Worm (Caenorhabditis elegans) whole organism, L1 larva: ENCODE measurements around the gene C18H2.5.

ENCODE experiments used
- C04F5.9 ChIP-seq: sonication (generic microtip); optimal IDR thresholded peaks from 2 replicates; lab custom pipeline; 2016; ENCODE audit warnings: missing genetic modification characterization, missing compliant biosample characterization
- F16B12.6 ChIP-seq: fragments of 150-350 bp; optimal IDR thresholded peaks from 2 replicates; lab custom pipeline; 2014; ENCODE audit warnings: missing biosample characterization, missing genetic modification characterization
- alr-1 ChIP-seq: fragments of 200-800 bp; sonication (Bioruptor generic); optimal IDR thresholded peaks from 2 replicates; lab custom pipeline; 2018; ENCODE audit warnings: borderline replicate concordance, mild to moderate bottlenecking, missing genetic modification characterization, missing compliant biosample characterization
- ceh-63 ChIP-seq: fragments of 200-800 bp; sonication (Bioruptor generic); optimal IDR thresholded peaks from 2 replicates; lab custom pipeline; 2018; ENCODE audit warnings: mild to moderate bottlenecking, missing genetic modification characterization, missing compliant biosample characterization
- ceh-8 ChIP-seq: fragments of 200-800 bp; sonication (Bioruptor generic); optimal IDR thresholded peaks from 2 replicates; lab custom pipeline; 2018; ENCODE audit warnings: mild to moderate bottlenecking, missing genetic modification characterization, moderate library complexity, missing compliant biosample characterization
- ceh-88 ChIP-seq: fragments of 200-800 bp; sonication (Bioruptor generic); IDR thresholded peaks from 2 replicates; pipeline ENCODE4 v1.3.6; 2022; ENCODE audit warnings: missing genetic modification characterization, missing compliant biosample characterization
- ceh-90 ChIP-seq: sonication (generic microtip); optimal IDR thresholded peaks from 2 replicates; lab custom pipeline; 2016; ENCODE audit warnings: missing genetic modification characterization, missing compliant biosample characterization
- ces-1 ChIP-seq: fragments of 150-350 bp; optimal IDR thresholded peaks from 2 replicates; lab custom pipeline; 2014; ENCODE audit warnings: missing biosample characterization, missing genetic modification reagents, missing genetic modification characterization
- dsc-1 ChIP-seq: sonication (generic microtip); optimal IDR thresholded peaks from 2 replicates; lab custom pipeline; 2016; ENCODE audit warnings: mild to moderate bottlenecking, missing genetic modification characterization, missing compliant biosample characterization
- efl-1 ChIP-seq, 4 experiments: fragments of 150-350 bp; optimal IDR thresholded peaks in 3 of 4; peaks in 1 of 4; 1 replicate in 1 of 4; 2 replicates in 3 of 4; lab custom pipeline; 2014; ENCODE audit warnings: missing biosample characterization in 2 of 4, missing genetic modification characterization in 2 of 4, missing genetic modification reagents in 2 of 4
- efl-3 ChIP-seq: fragments of 200-800 bp; sonication (Bioruptor generic); optimal IDR thresholded peaks from 2 replicates; lab custom pipeline; 2018; ENCODE audit warnings: mild to moderate bottlenecking, missing genetic modification characterization, missing compliant biosample characterization
- egl-13 ChIP-seq: sonication (generic microtip); optimal IDR thresholded peaks from 2 replicates; lab custom pipeline; 2016; ENCODE audit warnings: missing genotype, missing genetic modification reagents, missing genetic modification characterization, missing compliant biosample characterization
- elt-2 ChIP-seq: sonication (generic microtip); optimal IDR thresholded peaks from 2 replicates; lab custom pipeline; 2016; ENCODE audit warnings: missing genetic modification characterization, mild to moderate bottlenecking, inconsistent platforms, missing compliant biosample characterization, missing genetic modification reagents
- elt-3 ChIP-seq, 6 experiments: fragments of 150-350 bp in 1 of 6; sonication (generic microtip); optimal IDR thresholded peaks; 2 replicates each; lab custom pipeline; 2017 to 2018; ENCODE audit warnings: missing biosample characterization in 6 of 6, missing genetic modification characterization in 6 of 6, inconsistent platforms in 1 of 6
- ets-5 ChIP-seq: fragments of 200-800 bp; sonication (Bioruptor generic); IDR thresholded peaks from 2 replicates; pipeline ENCODE4 v1.3.6; 2022; ENCODE audit warnings: missing genetic modification characterization, missing compliant biosample characterization
- grh-1 ChIP-seq: fragments of 200-800 bp; sonication (Bioruptor generic); IDR thresholded peaks from 2 replicates; pipeline ENCODE4 v1.3.6; 2022; ENCODE audit warnings: missing genetic modification reagents, missing genetic modification characterization, missing compliant biosample characterization
- hlh-4 ChIP-seq: sonication (generic microtip); optimal IDR thresholded peaks from 2 replicates; lab custom pipeline; 2016; ENCODE audit warnings: mild to moderate bottlenecking, missing genetic modification characterization, missing compliant biosample characterization
- isw-1 ChIP-seq: fragments of 200-800 bp; sonication (Bioruptor generic); IDR thresholded peaks from 2 replicates; pipeline ENCODE4 v1.3.6; 2022; ENCODE audit warnings: missing genetic modification characterization, missing compliant biosample characterization
- jun-1 ChIP-seq: fragments of 150-350 bp; optimal IDR thresholded peaks from 2 replicates; lab custom pipeline; 2014; ENCODE audit warnings: missing biosample characterization, missing genetic modification reagents, missing genetic modification characterization
- lin-13 ChIP-seq: fragments of 150-350 bp; optimal IDR thresholded peaks from 2 replicates; lab custom pipeline; 2014; ENCODE audit warnings: missing biosample characterization, missing genetic modification reagents, missing genetic modification characterization
- lin-15B ChIP-seq: fragments of 150-350 bp; sonication (generic microtip); optimal IDR thresholded peaks from 3 replicates; lab custom pipeline; 2014; ENCODE audit warnings: missing biosample characterization, missing genetic modification characterization
- lin-35 ChIP-seq, 2 experiments: fragments of 150-350 bp; optimal IDR thresholded peaks; 2 replicates each; lab custom pipeline; 2014; ENCODE audit warnings: missing biosample characterization in 2 of 2, missing genetic modification characterization in 2 of 2, missing genetic modification reagents in 2 of 2
- lsy-2 ChIP-seq, 2 experiments: fragments of 150-350 bp; optimal IDR thresholded peaks; 2 replicates each; lab custom pipeline; 2014; ENCODE audit warnings: missing biosample characterization in 2 of 2, missing genetic modification characterization in 2 of 2
- mdl-1 ChIP-seq, 2 experiments: fragments of 150-350 bp; optimal IDR thresholded peaks; 2 replicates each; lab custom pipeline; 2014 to 2017; ENCODE audit warnings: missing biosample characterization in 2 of 2, missing genetic modification characterization in 2 of 2, inconsistent platforms in 1 of 2
- nhr-11 ChIP-seq: fragments of 150-350 bp; optimal IDR thresholded peaks from 2 replicates; lab custom pipeline; 2014; ENCODE audit warnings: missing biosample characterization, missing genetic modification characterization
- nhr-12 ChIP-seq: sonication (generic microtip); optimal IDR thresholded peaks from 2 replicates; lab custom pipeline; 2017; ENCODE audit warnings: missing biosample characterization, missing genetic modification characterization
- nhr-19 ChIP-seq: fragments of 200-800 bp; sonication (Bioruptor generic); conservative IDR thresholded peaks from 2 replicates; pipeline ENCODE4 v1.3.6; 2022; ENCODE audit warnings: missing genetic modification characterization, missing compliant biosample characterization
- nhr-20 ChIP-seq: sonication (generic microtip); optimal IDR thresholded peaks from 2 replicates; lab custom pipeline; 2016; ENCODE audit warnings: mild to moderate bottlenecking, missing genetic modification characterization, missing compliant biosample characterization
- nhr-28 ChIP-seq: fragments of 150-350 bp; optimal IDR thresholded peaks from 2 replicates; lab custom pipeline; 2014; ENCODE audit warnings: missing biosample characterization, missing genetic modification characterization
- nhr-47 ChIP-seq: sonication (generic microtip); optimal IDR thresholded peaks from 2 replicates; lab custom pipeline; 2016; ENCODE audit warnings: mild to moderate bottlenecking, missing genetic modification characterization, moderate library complexity, missing compliant biosample characterization
- nhr-77 ChIP-seq: fragments of 150-350 bp; optimal IDR thresholded peaks from 2 replicates; lab custom pipeline; 2014; ENCODE audit warnings: missing biosample characterization, missing genetic modification characterization
- nhr-84 ChIP-seq: sonication (generic microtip); optimal IDR thresholded peaks from 2 replicates; lab custom pipeline; 2017; ENCODE audit warnings: missing biosample characterization, missing genetic modification characterization
- nhr-85 ChIP-seq: sonication (generic microtip); peaks from one replicate; lab custom pipeline; 2016; ENCODE audit warnings: missing genetic modification characterization, inconsistent platforms, missing compliant biosample characterization
- nhr-90 ChIP-seq: sonication (generic microtip); optimal IDR thresholded peaks from 2 replicates; lab custom pipeline; 2016; ENCODE audit warnings: mild to moderate bottlenecking, missing genetic modification characterization, missing compliant biosample characterization; ENCODE audit not compliant: poor library complexity
- pag-3 ChIP-seq: sonication (generic microtip); optimal IDR thresholded peaks from 2 replicates; lab custom pipeline; 2017; ENCODE audit warnings: missing genetic modification characterization, mild to moderate bottlenecking, missing compliant biosample characterization, antibody characterized with exemption, borderline replicate concordance; ENCODE audit not compliant: insufficient read depth
- pqm-1 ChIP-seq: sonication (generic microtip); optimal IDR thresholded peaks from 3 replicates; lab custom pipeline; 2017; ENCODE audit warnings: missing biosample characterization, missing genetic modification characterization
- skn-1 ChIP-seq: fragments of 150-350 bp; optimal IDR thresholded peaks from 2 replicates; lab custom pipeline; 2014; ENCODE audit warnings: missing biosample characterization, missing genetic modification characterization
- snu-23 ChIP-seq: sonication (generic microtip); optimal IDR thresholded peaks from 2 replicates; lab custom pipeline; 2016; ENCODE audit warnings: missing genetic modification characterization, missing compliant biosample characterization
- sptf-1 ChIP-seq: fragments of 150-350 bp; optimal IDR thresholded peaks from 2 replicates; lab custom pipeline; 2014; ENCODE audit warnings: missing biosample characterization, missing genetic modification characterization
- tbx-2 ChIP-seq: sonication (generic microtip); optimal IDR thresholded peaks from 2 replicates; lab custom pipeline; 2016; ENCODE audit warnings: missing genetic modification characterization, missing compliant biosample characterization
- unc-62 ChIP-seq: fragments of 150-350 bp; optimal IDR thresholded peaks from 2 replicates; lab custom pipeline; 2014; ENCODE audit warnings: missing biosample characterization, missing genetic modification reagents, missing genetic modification characterization
- unc-98 ChIP-seq: fragments of 200-800 bp; sonication (Bioruptor generic); IDR thresholded peaks from 2 replicates; pipeline ENCODE4 v1.3.6; 2022; ENCODE audit warnings: missing genetic modification characterization, missing compliant biosample characterization
- vab-15 ChIP-seq: sonication (generic microtip); optimal IDR thresholded peaks from 2 replicates; lab custom pipeline; 2017; ENCODE audit warnings: missing genotype, mild to moderate bottlenecking, missing genetic modification characterization, missing compliant biosample characterization
- xbp-1 ChIP-seq: sonication (generic microtip); optimal IDR thresholded peaks from 2 replicates; lab custom pipeline; 2016; ENCODE audit warnings: missing genetic modification characterization, missing compliant biosample characterization
- zag-1 ChIP-seq: fragments of 150-350 bp; optimal IDR thresholded peaks from 2 replicates; lab custom pipeline; 2014; ENCODE audit warnings: missing biosample characterization, missing genetic modification characterization
- zip-4 ChIP-seq: fragments of 200-800 bp; sonication (Bioruptor generic); optimal IDR thresholded peaks from 2 replicates; lab custom pipeline; 2018; ENCODE audit warnings: mild to moderate bottlenecking, missing genetic modification characterization, moderate library complexity, missing compliant biosample characterization
- ztf-11 ChIP-seq, 2 experiments: sonication (generic microtip); optimal IDR thresholded peaks; 2 replicates each; lab custom pipeline; 2016 to 2017; ENCODE audit warnings: missing genetic modification characterization in 2 of 2, missing biosample characterization in 1 of 2, missing compliant biosample characterization in 1 of 2

C18H2.5 gene

DNA sequence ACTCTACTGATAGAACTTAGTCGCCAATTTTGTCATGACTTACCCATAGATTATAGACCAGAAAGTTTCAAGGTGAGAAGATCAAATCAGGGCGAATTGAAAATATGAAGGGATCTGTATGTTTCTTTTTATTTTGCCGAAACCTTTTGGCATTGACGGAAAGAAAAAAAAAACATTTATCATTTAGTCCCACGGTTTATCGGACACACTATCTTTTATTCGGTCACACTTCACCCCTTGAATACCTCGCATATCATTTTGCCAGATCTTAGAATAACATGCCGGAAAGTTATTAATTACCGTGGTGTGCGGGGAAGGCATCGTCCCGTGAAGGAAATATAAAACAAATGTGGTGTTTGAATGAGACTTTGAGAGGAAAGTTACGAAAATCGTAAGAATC, 49.1 kb downstream of the C18H2.5 start (continued):
- TF ChIP-seq nhr-85 (tag; lab: Kevin White, UChicago) (peak; percentile 95), egl-13 (tag; lab: Kevin White, UChicago) (no peak), efl-3 (peak; percentile 37), ceh-8 (GFP tag; lab: Kevin White, UChicago) (no peak), skn-1 (tag; lab: Kevin White, UChicago) (no peak), xbp-1 (tag; lab: Kevin White, UChicago) (no peak), ceh-63 (no peak), lin-13 (GFP tag; lab: Kevin White, UChicago) (no peak), zip-4 (GFP tag; lab: Kevin White, UChicago) (no peak), jun-1 (tag; lab: Kevin White, UChicago) (no peak), ces-1 (GFP tag; lab: Kevin White, UChicago) (no peak), ets-5 (no peak), snu-23 (GFP tag; lab: Kevin White, UChicago) (peak; percentile 52), vab-15 (tag; lab: Kevin White, UChicago) (no peak), nhr-12 (tag; lab: Kevin White, UChicago) (no peak), unc-62 (GFP tag; lab: Kevin White, UChicago) (no peak), pag-3 (tag; lab: Kevin White, UChicago) (peak; percentile 15), ceh-88 (GFP tag; lab: Robert Waterston, UW) (no peak), nhr-47 (tag; lab: Kevin White, UChicago) (no peak), nhr-20 (tag; lab: Kevin White, UChicago) (peak; percentile 67), ceh-90 (tag; lab: Kevin White, UChicago) (no peak), unc-98 (GFP tag; lab: Robert Waterston, UW) (no peak), zag-1 (tag; lab: Kevin White, UChicago) (no peak), nhr-90 (peak; percentile 15), elt-3 (tag; optimal IDR thresholded peaks at IDR 0.05; lab: Kevin White, UChicago) (peak in 1 of 6 experiments; percentile 44), isw-1 (GFP tag; lab: Robert Waterston, UW) (no peak), hlh-4 (tag; lab: Kevin White, UChicago) (no peak), ztf-11 (tag; optimal IDR thresholded peaks at IDR 0.05; lab: Kevin White, UChicago) (no peak), grh-1 (GFP tag; lab: Robert Waterston, UW) (no peak), nhr-77 (no peak)
- TF ChIP-seq, all 84 proteins: peak for 16

DNA sequence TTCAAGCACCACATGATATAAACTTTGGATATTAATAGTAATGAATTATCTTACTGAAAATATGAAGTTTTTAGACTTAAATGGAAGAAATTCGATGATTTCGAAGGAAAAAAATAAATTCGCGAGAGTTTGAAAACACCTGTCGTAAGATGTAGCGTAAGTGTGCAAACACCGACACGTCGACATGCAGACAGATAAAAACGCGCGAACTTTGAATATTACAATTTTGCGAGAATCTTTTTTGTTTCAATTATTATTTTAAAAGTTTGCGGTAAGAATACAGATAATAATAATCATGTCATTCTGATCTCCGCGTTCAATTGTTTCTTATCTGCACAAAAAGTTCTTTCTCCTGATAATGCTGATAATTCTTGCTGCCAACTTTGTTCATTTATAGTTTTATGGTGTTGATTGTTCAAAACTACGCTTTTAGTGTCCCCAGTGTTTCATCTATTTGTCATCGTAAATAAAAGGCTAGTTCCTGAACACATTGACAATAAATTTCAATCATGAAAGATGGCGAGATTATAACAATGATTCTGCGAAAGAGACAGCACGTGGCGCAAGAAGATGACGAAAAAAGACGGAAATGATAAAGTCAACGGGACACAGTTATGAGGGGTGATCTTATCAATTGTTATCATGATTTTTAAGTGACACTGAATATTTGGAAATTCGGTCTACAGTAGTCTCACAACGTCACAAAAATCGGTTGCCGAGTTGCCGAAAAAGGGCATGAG, 50.1 kb downstream of the C18H2.5 start:
- TF ChIP-seq snu-23 (GFP tag; lab: Kevin White, UChicago): peak; percentile 40
- no peak for TF ChIP-seq lin-15B
- TF ChIP-seq elt-2: peak; percentile 98
- peak in 1 of 2 experiments; percentile 14 for TF ChIP-seq lsy-2 (tag; optimal IDR thresholded peaks at IDR 0.05; lab: Kevin White, UChicago)
- TF ChIP-seq efl-1 (optimal IDR thresholded peaks at IDR 0.05; lab: Kevin White, UChicago): peak in 1 of 2 experiments; percentile 98
- TF ChIP-seq efl-1 (GFP tag; optimal IDR thresholded peaks at IDR 0.05 in 1 of 2; lab: Kevin White, UChicago): peak; percentile 56 to 93
- no peak for TF ChIP-seq ceh-63
- peak; percentile 63 for TF ChIP-seq nhr-90
- no peak for TF ChIP-seq C04F5.9
- no peak for TF ChIP-seq alr-1 (tag; lab: Kevin White, UChicago)
- TF ChIP-seq ets-5: no peak
- TF ChIP-seq lin-35 (GFP tag; optimal IDR thresholded peaks at IDR 0.05; lab: Kevin White, UChicago): peak in 1 of 2 experiments; percentile 48
- peak in 1 of 2 experiments; percentile 70 for TF ChIP-seq mdl-1 (tag; optimal IDR thresholded peaks at IDR 0.05; lab: Kevin White, UChicago)
- TF ChIP-seq ztf-11 (tag; optimal IDR thresholded peaks at IDR 0.05; lab: Kevin White, UChicago): no peak
- peak; percentile 9 for TF ChIP-seq pqm-1 (tag; lab: Kevin White, UChicago)
- TF ChIP-seq lin-13 (GFP tag; lab: Kevin White, UChicago): no peak
- peak; percentile 70 for TF ChIP-seq nhr-20 (tag; lab: Kevin White, UChicago)
- TF ChIP-seq sptf-1 (tag; lab: Kevin White, UChicago): no peak
- TF ChIP-seq nhr-84 (tag; lab: Kevin White, UChicago): no peak
- TF ChIP-seq nhr-28: no peak
- TF ChIP-seq F16B12.6 (tag; lab: Kevin White, UChicago): peak; percentile 11
- TF ChIP-seq xbp-1 (tag; lab: Kevin White, UChicago): no peak
- TF ChIP-seq dsc-1: no peak
- no peak for TF ChIP-seq unc-62 (GFP tag; lab: Kevin White, UChicago)
- peak; percentile 92 for TF ChIP-seq nhr-85 (tag; lab: Kevin White, UChicago)
- TF ChIP-seq nhr-11: no peak
- TF ChIP-seq vab-15 (tag; lab: Kevin White, UChicago): no peak
- TF ChIP-seq nhr-19 (GFP tag; lab: Robert Waterston, UW): 0 out of 2 replicates have a peak, but pooled peaks have one; percentile 6
- TF ChIP-seq tbx-2: peak; percentile 6
- TF ChIP-seq ceh-8 (GFP tag; lab: Kevin White, UChicago): no peak
- peak in 5 of 6 experiments; percentile 40 to 83 (median 64) for TF ChIP-seq elt-3 (tag; optimal IDR thresholded peaks at IDR 0.05; lab: Kevin White, UChicago)
